Worm (Caenorhabditis elegans) whole organism, late embryonic: ENCODE data around the gene vha-17.

Source experiments
- C38D4.7 ChIP-seq: fragments of 200-800 bp; sonication (Bioruptor generic); optimal IDR thresholded peaks from 2 replicates; lab custom pipeline; 2018; ENCODE audit warnings: mild to moderate bottlenecking, missing genetic modification characterization, moderate library complexity, missing compliant biosample characterization
- K09A11.1 ChIP-seq: sonication (generic microtip); optimal IDR thresholded peaks from 2 replicates; lab custom pipeline; 2017; ENCODE audit warnings: antibody characterized with exemption, mild to moderate bottlenecking, missing genetic modification characterization, missing compliant biosample characterization; ENCODE audit not compliant: insufficient read depth
- Y22D7AL.16 ChIP-seq: sonication (generic microtip); optimal IDR thresholded peaks from 2 replicates; lab custom pipeline; 2016; ENCODE audit warnings: missing genetic modification characterization, missing compliant biosample characterization
- ceh-14 ChIP-seq: sonication (generic microtip); optimal IDR thresholded peaks from 2 replicates; lab custom pipeline; 2016; ENCODE audit warnings: missing genotype, missing genetic modification characterization, missing compliant biosample characterization
- ceh-2 ChIP-seq: sonication (generic microtip); optimal IDR thresholded peaks from 2 replicates; lab custom pipeline; 2016; ENCODE audit warnings: missing genotype, missing genetic modification characterization, missing compliant biosample characterization
- ceh-34 ChIP-seq: sonication (generic microtip); optimal IDR thresholded peaks from 2 replicates; lab custom pipeline; 2016; ENCODE audit warnings: mild to moderate bottlenecking, missing genetic modification characterization, missing compliant biosample characterization
- ceh-6 ChIP-seq: fragments of 200-800 bp; sonication (Bioruptor generic); optimal IDR thresholded peaks from 2 replicates; lab custom pipeline; 2018; ENCODE audit warnings: mild to moderate bottlenecking, missing genetic modification characterization, missing compliant biosample characterization
- ceh-9 ChIP-seq: sonication (generic microtip); optimal IDR thresholded peaks from 2 replicates; lab custom pipeline; 2016; ENCODE audit warnings: mild to moderate bottlenecking, missing genetic modification characterization, inconsistent platforms, missing compliant biosample characterization
- che-1 ChIP-seq: sonication (generic microtip); optimal IDR thresholded peaks from 2 replicates; lab custom pipeline; 2016; ENCODE audit warnings: mild to moderate bottlenecking, missing genetic modification characterization, missing compliant biosample characterization
- dmd-4 ChIP-seq: sonication (generic microtip); optimal IDR thresholded peaks from 2 replicates; lab custom pipeline; 2016; ENCODE audit warnings: borderline replicate concordance, missing genetic modification characterization, missing compliant biosample characterization
- dve-1 ChIP-seq: sonication (generic microtip); optimal IDR thresholded peaks from 2 replicates; lab custom pipeline; 2017; ENCODE audit warnings: antibody characterized with exemption, mild to moderate bottlenecking, missing genetic modification characterization, missing compliant biosample characterization
- elt-2 ChIP-seq: sonication (generic microtip); optimal IDR thresholded peaks from 2 replicates; lab custom pipeline; 2016; ENCODE audit warnings: missing genetic modification reagents, missing genetic modification characterization, missing compliant biosample characterization
- elt-4 ChIP-seq: sonication (generic microtip); optimal IDR thresholded peaks from 2 replicates; lab custom pipeline; 2016; ENCODE audit warnings: missing genetic modification characterization, missing compliant biosample characterization
- ets-4 ChIP-seq: sonication (generic microtip); optimal IDR thresholded peaks from 2 replicates; lab custom pipeline; 2016; ENCODE audit warnings: missing genetic modification characterization, missing compliant biosample characterization
- fkh-10 ChIP-seq: fragments of 150-350 bp; optimal IDR thresholded peaks from 2 replicates; lab custom pipeline; 2014; ENCODE audit warnings: missing biosample characterization, missing genetic modification reagents, missing genetic modification characterization
- hlh-15 ChIP-seq: sonication (generic microtip); optimal IDR thresholded peaks from 2 replicates; lab custom pipeline; 2016; ENCODE audit warnings: missing genetic modification characterization, missing compliant biosample characterization
- hlh-30 ChIP-seq: sonication (generic microtip); optimal IDR thresholded peaks from 2 replicates; lab custom pipeline; 2017; ENCODE audit warnings: antibody characterized with exemption, missing genetic modification characterization, missing compliant biosample characterization; ENCODE audit not compliant: insufficient read depth
- hlh-6 ChIP-seq: sonication (generic microtip); optimal IDR thresholded peaks from 2 replicates; lab custom pipeline; 2016; ENCODE audit warnings: missing genotype, missing genetic modification characterization, missing compliant biosample characterization
- lim-6 ChIP-seq: sonication (generic microtip); optimal IDR thresholded peaks from 2 replicates; lab custom pipeline; 2016; ENCODE audit warnings: missing genetic modification characterization, missing compliant biosample characterization
- mec-3 ChIP-seq: sonication (generic microtip); optimal IDR thresholded peaks from 2 replicates; lab custom pipeline; 2016; ENCODE audit warnings: borderline replicate concordance, missing genetic modification characterization, missing compliant biosample characterization
- nhr-11 ChIP-seq: fragments of 150-350 bp; optimal IDR thresholded peaks from 2 replicates; lab custom pipeline; 2014; ENCODE audit warnings: missing biosample characterization, missing genetic modification characterization
- nhr-232 ChIP-seq: sonication (generic microtip); optimal IDR thresholded peaks from 2 replicates; lab custom pipeline; 2016; ENCODE audit warnings: missing genetic modification characterization, missing compliant biosample characterization
- npax-4 ChIP-seq: sonication (generic microtip); optimal IDR thresholded peaks from 2 replicates; lab custom pipeline; 2016; ENCODE audit warnings: missing genetic modification characterization, missing compliant biosample characterization
- odd-2 ChIP-seq: sonication (generic microtip); optimal IDR thresholded peaks from 2 replicates; lab custom pipeline; 2017; ENCODE audit warnings: antibody characterized with exemption, mild to moderate bottlenecking, missing genetic modification characterization, missing compliant biosample characterization
- pag-3 ChIP-seq: sonication (generic microtip); optimal IDR thresholded peaks from 2 replicates; lab custom pipeline; 2016; ENCODE audit warnings: missing compliant biosample characterization, missing genetic modification characterization, borderline replicate concordance
- pat-9 ChIP-seq: fragments of 200-800 bp; sonication (Bioruptor generic); optimal IDR thresholded peaks from 2 replicates; lab custom pipeline; 2018; ENCODE audit warnings: mild to moderate bottlenecking, missing genetic modification characterization, moderate library complexity, missing compliant biosample characterization
- pax-1 ChIP-seq: fragments of 150-350 bp; optimal IDR thresholded peaks from 2 replicates; lab custom pipeline; 2014; ENCODE audit warnings: missing biosample characterization, missing genetic modification characterization
- pha-2 ChIP-seq: sonication (generic microtip); optimal IDR thresholded peaks from 2 replicates; lab custom pipeline; 2017; ENCODE audit warnings: mild to moderate bottlenecking, missing genetic modification characterization, missing compliant biosample characterization
- pha-4 ChIP-seq: fragments of 150-350 bp; optimal IDR thresholded peaks from 2 replicates; lab custom pipeline; 2018; ENCODE audit warnings: missing biosample characterization, missing genetic modification reagents, missing genetic modification characterization
- pros-1 ChIP-seq: fragments of 150-350 bp; optimal IDR thresholded peaks from 2 replicates; lab custom pipeline; 2014; ENCODE audit warnings: missing biosample characterization, missing genetic modification reagents, missing genetic modification characterization
- ref-2 ChIP-seq: sonication (generic microtip); optimal IDR thresholded peaks from 2 replicates; lab custom pipeline; 2016; ENCODE audit warnings: missing genetic modification characterization, missing compliant biosample characterization
- sdc-2 ChIP-seq: sonication (generic microtip); optimal IDR thresholded peaks from 2 replicates; lab custom pipeline; 2016; ENCODE audit warnings: missing genotype, missing genetic modification characterization, missing compliant biosample characterization
- tbx-2 ChIP-seq: sonication (generic microtip); optimal IDR thresholded peaks from 2 replicates; lab custom pipeline; 2016; ENCODE audit warnings: missing genetic modification characterization, missing compliant biosample characterization
- tbx-7 ChIP-seq: sonication (generic microtip); optimal IDR thresholded peaks from 2 replicates; lab custom pipeline; 2016; ENCODE audit warnings: missing genotype, missing genetic modification characterization, missing compliant biosample characterization
- unc-42 ChIP-seq: sonication (generic microtip); optimal IDR thresholded peaks from 2 replicates; lab custom pipeline; 2016; ENCODE audit warnings: missing genotype, missing genetic modification characterization, missing compliant biosample characterization
- unc-55 ChIP-seq: sonication (generic microtip); optimal IDR thresholded peaks from 2 replicates; lab custom pipeline; 2017; ENCODE audit warnings: missing biosample characterization, missing genetic modification reagents, missing genetic modification characterization
- zip-5 ChIP-seq: sonication (generic microtip); optimal IDR thresholded peaks from 2 replicates; lab custom pipeline; 2016; ENCODE audit warnings: missing genetic modification characterization, missing compliant biosample characterization

vha-17 gene

DNA sequence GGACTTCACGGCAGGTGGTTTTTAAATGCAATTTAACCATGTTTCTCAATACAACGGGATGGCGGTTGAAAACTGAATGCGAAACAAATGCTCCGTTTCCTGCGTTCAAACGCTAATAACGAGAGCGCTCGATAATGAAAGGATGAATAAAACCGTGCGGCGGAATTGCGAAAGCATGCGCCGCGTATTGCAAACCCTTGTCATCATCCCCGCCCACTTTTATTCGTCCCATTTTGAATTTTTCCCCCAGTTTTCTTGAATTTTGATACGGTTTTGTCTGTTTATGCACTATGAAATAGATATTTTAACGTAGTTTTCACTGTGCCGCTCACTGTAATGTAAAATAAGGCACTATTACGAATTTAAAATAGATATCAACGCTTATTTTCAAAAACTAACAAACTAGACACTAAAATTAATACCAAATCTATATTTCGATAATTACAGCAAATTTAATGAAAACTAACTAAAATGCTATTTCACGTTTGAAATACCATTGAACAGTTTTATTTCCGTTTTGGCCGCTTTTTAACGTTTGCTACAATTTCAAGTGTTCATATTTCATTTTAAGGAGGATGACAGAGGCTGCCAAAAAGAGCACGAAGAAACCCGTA is 5.4 kb upstream of the vha-17 start, which contains the start of the genes F49C12.9 and rpn-7 (continued):
- no peak for TF ChIP-seq hlh-30 (tag; lab: Kevin White, UChicago)
- TF ChIP-seq ets-4 (tag; lab: Kevin White, UChicago), result no peak
- no peak for TF ChIP-seq tbx-7 (tag; lab: Kevin White, UChicago)
- TF ChIP-seq sdc-2 (tag; lab: Kevin White, UChicago), result no peak
- peak; percentile 73 for TF ChIP-seq ceh-14 (tag; lab: Kevin White, UChicago)
- peak; percentile 82 for TF ChIP-seq elt-2 (tag; lab: Kevin White, UChicago)
- TF ChIP-seq ceh-34 (tag; lab: Kevin White, UChicago), result peak; percentile 68
- TF ChIP-seq tbx-2 (tag; lab: Kevin White, UChicago), result peak; percentile 79
- TF ChIP-seq Y22D7AL.16 (tag; lab: Kevin White, UChicago), result no peak
- peak; percentile 64 for TF ChIP-seq ceh-6 (GFP tag; lab: Kevin White, UChicago)
- TF ChIP-seq hlh-6 (tag; lab: Kevin White, UChicago), result peak; percentile 51
- TF ChIP-seq zip-5 (tag; lab: Kevin White, UChicago), result peak; percentile 44
- peak; percentile 62 for TF ChIP-seq ceh-2
- TF ChIP-seq K09A11.1 (tag; lab: Kevin White, UChicago), result peak; percentile 81
- TF ChIP-seq odd-2 (tag; lab: Kevin White, UChicago), result peak; percentile 31
- TF ChIP-seq pros-1 (tag; lab: Kevin White, UChicago), result no peak
- TF ChIP-seq pat-9 (tag; lab: Kevin White, UChicago), result peak; percentile 64
- TF ChIP-seq pax-1 (tag; lab: Kevin White, UChicago), result no peak
- peak; percentile 22 for TF ChIP-seq ref-2 (tag; lab: Kevin White, UChicago)
- TF ChIP-seq mec-3 (tag; lab: Kevin White, UChicago), result no peak
- TF ChIP-seq unc-55, result no peak
- TF ChIP-seq hlh-15 (tag; lab: Kevin White, UChicago), result peak; percentile 59
- TF ChIP-seq nhr-11 (tag; lab: Kevin White, UChicago), result no peak
- TF ChIP-seq pha-2 (tag; lab: Kevin White, UChicago), result peak; percentile 42
- TF ChIP-seq nhr-232 (tag; lab: Kevin White, UChicago), result peak; percentile 72
- peak; percentile 61 for TF ChIP-seq C38D4.7 (GFP tag; lab: Kevin White, UChicago)
- TF ChIP-seq elt-4, result no peak
- no peak for TF ChIP-seq pha-4 (tag; lab: Kevin White, UChicago)
- peak; percentile 5 for TF ChIP-seq npax-4 (tag; lab: Kevin White, UChicago)
- no peak for TF ChIP-seq fkh-10 (GFP tag; lab: Kevin White, UChicago)
- no peak for TF ChIP-seq dmd-4
- TF ChIP-seq ceh-9 (tag; lab: Kevin White, UChicago), result no peak

DNA sequence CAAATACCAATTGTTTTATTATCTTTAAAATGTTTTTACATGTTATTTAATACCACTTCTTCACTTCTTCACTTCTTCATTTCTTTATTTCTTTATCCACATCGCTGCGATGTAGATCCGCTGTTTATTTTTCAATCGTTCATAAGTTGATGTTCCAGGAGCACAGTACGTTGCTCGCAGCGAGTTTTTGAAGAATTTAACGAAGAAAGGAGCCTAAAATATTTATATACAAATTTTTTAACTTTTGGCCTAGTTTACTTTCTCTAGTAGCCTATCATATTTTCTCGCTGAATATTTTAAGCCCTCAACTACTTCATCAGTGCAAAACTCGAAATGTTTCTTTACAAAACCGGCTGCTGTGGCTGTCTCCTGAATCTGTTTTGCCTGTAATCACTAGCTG is 3.5 kb upstream of the vha-17 start:
- TF ChIP-seq lim-6, result no peak

DNA sequence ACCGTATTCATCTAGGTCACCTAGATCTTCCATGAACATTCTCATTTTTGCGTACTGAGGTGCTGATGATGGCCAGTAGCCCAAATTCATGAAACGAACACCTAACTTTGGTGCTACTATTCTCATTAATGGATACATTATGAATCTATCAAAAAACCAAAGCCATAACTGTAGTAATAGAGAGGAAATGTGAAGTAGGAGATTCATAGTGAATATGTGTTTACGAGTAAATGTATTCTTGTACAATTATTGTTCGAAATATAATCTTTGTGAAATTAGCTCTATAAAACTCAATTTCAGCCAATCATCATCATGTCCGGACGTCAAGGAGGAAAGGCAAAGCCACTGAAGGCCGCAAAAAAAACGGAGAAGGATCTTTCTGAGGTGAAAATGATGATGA is 2.5 kb upstream of the vha-17 start, which contains the start of the genes F49C12.11 and nemt-1:
Gene F49C12.11, plus strand, starts transcription at position 301 of the 400 bp plus-strand sequence.
Gene nemt-1, minus strand, starts transcription at position 360 of the 400 bp plus-strand sequence.
- TF ChIP-seq pha-2 (tag; lab: Kevin White, UChicago) (no peak), pax-1 (tag; lab: Kevin White, UChicago) (no peak), tbx-2 (tag; lab: Kevin White, UChicago) (no peak), pag-3 (tag; lab: Kevin White, UChicago) (no peak), che-1 (tag; lab: Kevin White, UChicago) (no peak), unc-42 (tag; lab: Kevin White, UChicago) (no peak), dve-1 (tag; lab: Kevin White, UChicago) (no peak), hlh-30 (tag; lab: Kevin White, UChicago) (no peak), lim-6 (no peak), unc-55 (no peak)
- TF ChIP-seq, all 69 proteins: peak for 0
